Fruit fly (Drosophila melanogaster) whole organism, prepupa: ENCODE data around the gene shf.
A peak's percentile ranks its signal among the peaks of the same experiment; 100 is the strongest.

Experiments
- Blimp-1 ChIP-seq: fragments of 200-800 bp; sonication (Bioruptor generic); optimal IDR thresholded peaks from 3 replicates; lab custom pipeline; 2017; ENCODE audit warnings: missing biosample characterization, missing genetic modification characterization, mild to moderate bottlenecking, moderate library complexity, missing genetic modification reagents
- CG10669 ChIP-seq: fragments of 200-800 bp; sonication (Bioruptor generic); optimal IDR thresholded peaks from 3 replicates; lab custom pipeline; 2018; ENCODE audit warnings: missing biosample characterization, mild to moderate bottlenecking, missing genetic modification characterization, moderate library complexity
- CG11294 ChIP-seq: fragments of 200-800 bp; sonication (Bioruptor generic); IDR thresholded peaks from 2 replicates; pipeline ENCODE4 v1.3.6; 2022; ENCODE audit warnings: missing biosample characterization, missing genetic modification characterization
- CG11762 ChIP-seq: fragments of 200-800 bp; sonication (Bioruptor generic); optimal IDR thresholded peaks from 3 replicates; lab custom pipeline; 2016; ENCODE audit warnings: missing biosample characterization, missing genetic modification characterization; ENCODE audit not compliant: insufficient read depth
- CG15336 ChIP-seq: fragments of 200-800 bp; sonication (Bioruptor generic); IDR thresholded peaks from 2 replicates; pipeline ENCODE4 v1.3.6; 2022; ENCODE audit warnings: missing biosample characterization, missing genetic modification characterization
- CG1621 ChIP-seq: fragments of 200-800 bp; sonication (Bioruptor generic); optimal IDR thresholded peaks from 3 replicates; lab custom pipeline; 2018; ENCODE audit warnings: missing biosample characterization, mild to moderate bottlenecking, missing genetic modification characterization
- CG16779 ChIP-seq: fragments of 200-800 bp; sonication (Bioruptor generic); optimal IDR thresholded peaks from 3 replicates; lab custom pipeline; 2017; ENCODE audit warnings: missing biosample characterization, mild to moderate bottlenecking, missing genetic modification characterization
- CG3032 ChIP-seq: fragments of 200-800 bp; optimal IDR thresholded peaks from 2 replicates; lab custom pipeline; 2019; ENCODE audit warnings: missing biosample characterization, mild to moderate bottlenecking, missing genetic modification characterization, moderate library complexity
- CG31627 ChIP-seq: fragments of 200-800 bp; sonication (Bioruptor generic); optimal IDR thresholded peaks from 3 replicates; lab custom pipeline; 2016; ENCODE audit warnings: missing biosample characterization, missing genetic modification characterization
- CG32006 ChIP-seq: fragments of 200-800 bp; sonication (Bioruptor generic); optimal IDR thresholded peaks from 3 replicates; lab custom pipeline; 2017; ENCODE audit warnings: missing biosample characterization, mild to moderate bottlenecking, missing genetic modification characterization
- CG34406 ChIP-seq: fragments of 200-800 bp; sonication (Bioruptor generic); optimal IDR thresholded peaks from 3 replicates; lab custom pipeline; 2016; ENCODE audit warnings: missing biosample characterization, missing genetic modification characterization
- CG3919 ChIP-seq: fragments of 200-800 bp; sonication (Bioruptor generic); optimal IDR thresholded peaks from 3 replicates; lab custom pipeline; 2016; ENCODE audit warnings: missing biosample characterization, missing genetic modification characterization
- CG4318 ChIP-seq: fragments of 200-800 bp; sonication (Bioruptor generic); optimal IDR thresholded peaks from 3 replicates; lab custom pipeline; 2017; ENCODE audit warnings: missing biosample characterization, mild to moderate bottlenecking, missing genetic modification characterization
- CG6163 ChIP-seq: fragments of 200-800 bp; sonication (Bioruptor generic); IDR thresholded peaks from 3 replicates; pipeline ENCODE4 v1.3.6; 2022; ENCODE audit warnings: missing biosample characterization, missing genetic modification characterization
- CG6276 ChIP-seq: fragments of 200-800 bp; sonication (Bioruptor generic); optimal IDR thresholded peaks from 2 replicates; lab custom pipeline; 2017; ENCODE audit warnings: missing biosample characterization, mild to moderate bottlenecking, missing genetic modification characterization
- CG6792 ChIP-seq: fragments of 200-800 bp; sonication (Bioruptor generic); optimal IDR thresholded peaks from 3 replicates; lab custom pipeline; 2016; ENCODE audit warnings: missing biosample characterization, missing genetic modification characterization
- CG6808 ChIP-seq: fragments of 200-800 bp; sonication (Bioruptor generic); optimal IDR thresholded peaks from 3 replicates; lab custom pipeline; 2017; ENCODE audit warnings: missing biosample characterization, missing genetic modification characterization, mild to moderate bottlenecking, moderate library complexity, missing genetic modification reagents
- CG6854 ChIP-seq: fragments of 200-800 bp; sonication (Bioruptor generic); optimal IDR thresholded peaks from 2 replicates; lab custom pipeline; 2017; ENCODE audit warnings: missing biosample characterization, mild to moderate bottlenecking, missing genetic modification characterization
- CG7368 ChIP-seq: fragments of 200-800 bp; sonication (Bioruptor generic); optimal IDR thresholded peaks from 3 replicates; lab custom pipeline; 2016; ENCODE audit warnings: missing biosample characterization, missing genetic modification characterization
- CG8119 ChIP-seq: fragments of 200-800 bp; sonication (Bioruptor generic); IDR thresholded peaks from 3 replicates; pipeline ENCODE4 v1.3.6; 2022; ENCODE audit warnings: missing biosample characterization, missing genetic modification characterization
- CG8632 ChIP-seq: fragments of 200-800 bp; sonication (Bioruptor generic); optimal IDR thresholded peaks from 3 replicates; lab custom pipeline; 2016; ENCODE audit warnings: missing biosample characterization, missing genetic modification characterization
- CG9139 ChIP-seq: fragments of 200-800 bp; sonication (Bioruptor generic); optimal IDR thresholded peaks from 3 replicates; lab custom pipeline; 2017; ENCODE audit warnings: missing biosample characterization, mild to moderate bottlenecking, missing genetic modification characterization
- Eip78C ChIP-seq: fragments of 200-800 bp; sonication (Bioruptor generic); peaks from one replicate; lab custom pipeline; 2016; ENCODE audit warnings: missing biosample characterization, missing genetic modification characterization
- Eip93F ChIP-seq: fragments of 200-800 bp; sonication (Bioruptor generic); optimal IDR thresholded peaks from 2 replicates; lab custom pipeline; 2016; ENCODE audit warnings: missing biosample characterization, mild to moderate bottlenecking, missing genetic modification characterization
- Ets21C ChIP-seq: fragments of 200-800 bp; sonication (Bioruptor generic); optimal IDR thresholded peaks from 3 replicates; lab custom pipeline; 2016; ENCODE audit warnings: missing biosample characterization, missing genetic modification characterization
- Gug ChIP-seq: fragments of 200-800 bp; sonication (Bioruptor generic); IDR thresholded peaks from 2 replicates; pipeline ENCODE4 v1.3.6; 2022; ENCODE audit warnings: missing biosample characterization, missing genetic modification characterization
- Hr38 ChIP-seq: sonication (Bioruptor generic); optimal IDR thresholded peaks from 2 replicates; lab custom pipeline; 2016; ENCODE audit warnings: missing biosample characterization, missing genetic modification characterization
- Hr4 ChIP-seq: fragments of 200-800 bp; sonication (Bioruptor generic); optimal IDR thresholded peaks from 3 replicates; lab custom pipeline; 2016; ENCODE audit warnings: missing biosample characterization, missing genetic modification characterization
- Lpt ChIP-seq: fragments of 200-800 bp; sonication (Bioruptor generic); optimal IDR thresholded peaks from 3 replicates; lab custom pipeline; 2016; ENCODE audit warnings: missing biosample characterization, missing genetic modification characterization
- Met ChIP-seq: fragments of 200-800 bp; sonication (Bioruptor generic); optimal IDR thresholded peaks from 3 replicates; lab custom pipeline; 2016; ENCODE audit warnings: missing biosample characterization, missing genetic modification characterization
- OdsH ChIP-seq: fragments of 200-800 bp; sonication (Bioruptor generic); optimal IDR thresholded peaks from 3 replicates; lab custom pipeline; 2016; ENCODE audit warnings: missing biosample characterization, missing genetic modification characterization
- Smox ChIP-seq: fragments of 200-800 bp; sonication (Bioruptor generic); optimal IDR thresholded peaks from 3 replicates; lab custom pipeline; 2016; ENCODE audit warnings: missing biosample characterization, missing genetic modification characterization
- Sox14 ChIP-seq: fragments of 200-800 bp; sonication (Bioruptor generic); optimal IDR thresholded peaks from 3 replicates; lab custom pipeline; 2016; ENCODE audit warnings: missing biosample characterization, missing genetic modification characterization
- Sox15 ChIP-seq: fragments of 200-800 bp; sonication (Bioruptor generic); optimal IDR thresholded peaks from 3 replicates; lab custom pipeline; 2016; ENCODE audit warnings: missing biosample characterization, missing genetic modification characterization
- achi ChIP-seq: fragments of 200-800 bp; sonication (Bioruptor generic); optimal IDR thresholded peaks from 3 replicates; lab custom pipeline; 2016; ENCODE audit warnings: missing biosample characterization, missing genetic modification characterization
- acj6 ChIP-seq: fragments of 200-800 bp; sonication (Bioruptor generic); optimal IDR thresholded peaks from 3 replicates; lab custom pipeline; 2016; ENCODE audit warnings: missing biosample characterization, missing genetic modification characterization
- dac ChIP-seq: fragments of 200-800 bp; sonication (Bioruptor generic); optimal IDR thresholded peaks from 2 replicates; lab custom pipeline; 2017; ENCODE audit warnings: missing biosample characterization, mild to moderate bottlenecking, missing genetic modification characterization
- dsx ChIP-seq: fragments of 200-800 bp; optimal IDR thresholded peaks from 3 replicates; lab custom pipeline; 2019; ENCODE audit warnings: missing biosample characterization, mild to moderate bottlenecking, missing genetic modification characterization, moderate library complexity; ENCODE audit not compliant: poor library complexity, severe bottlenecking
- eg ChIP-seq: fragments of 200-800 bp; sonication (Bioruptor generic); IDR thresholded peaks from 3 replicates; pipeline ENCODE4 v1.3.6; 2022; ENCODE audit warnings: missing biosample characterization, missing genetic modification characterization
- esn ChIP-seq: fragments of 200-800 bp; sonication (Bioruptor generic); optimal IDR thresholded peaks from 2 replicates; lab custom pipeline; 2016; ENCODE audit warnings: missing biosample characterization, mild to moderate bottlenecking, missing genetic modification characterization, moderate library complexity
- fd59A ChIP-seq: fragments of 200-800 bp; sonication (Bioruptor generic); optimal IDR thresholded peaks from 2 replicates; lab custom pipeline; 2017; ENCODE audit warnings: missing biosample characterization, mild to moderate bottlenecking, missing genetic modification characterization, missing genetic modification reagents
- fd85E ChIP-seq: fragments of 200-800 bp; sonication (Bioruptor generic); optimal IDR thresholded peaks from 3 replicates; lab custom pipeline; 2016; ENCODE audit warnings: missing biosample characterization, missing genetic modification characterization
- fkh ChIP-seq: fragments of 200-800 bp; sonication (Bioruptor generic); optimal IDR thresholded peaks from 3 replicates; lab custom pipeline; 2017; ENCODE audit warnings: missing biosample characterization, mild to moderate bottlenecking, missing genetic modification characterization, moderate library complexity
- lz ChIP-seq: fragments of 200-800 bp; sonication (Bioruptor generic); optimal IDR thresholded peaks from 3 replicates; lab custom pipeline; 2016; ENCODE audit warnings: missing biosample characterization, missing genetic modification characterization
- net ChIP-seq: fragments of 200-800 bp; sonication (Bioruptor generic); optimal IDR thresholded peaks from 3 replicates; lab custom pipeline; 2016; ENCODE audit warnings: missing biosample characterization, missing genetic modification characterization
- pdm3 ChIP-seq: fragments of 200-800 bp; sonication (Bioruptor generic); optimal IDR thresholded peaks from 3 replicates; lab custom pipeline; 2016; ENCODE audit warnings: missing biosample characterization, missing genetic modification characterization
- salr ChIP-seq, 2 experiments: fragments of 200-800 bp; sonication (Bioruptor generic); optimal IDR thresholded peaks; 3 replicates each; lab custom pipeline; 2016 to 2018; ENCODE audit warnings: missing biosample characterization in 2 of 2, missing genetic modification characterization in 2 of 2, mild to moderate bottlenecking in 1 of 2
- spab ChIP-seq: fragments of 200-800 bp; sonication (Bioruptor generic); optimal IDR thresholded peaks from 2 replicates; lab custom pipeline; 2017; ENCODE audit warnings: missing biosample characterization, mild to moderate bottlenecking, missing genetic modification characterization, missing genetic modification reagents
- ss ChIP-seq, 2 experiments: fragments of 200-800 bp; sonication (Bioruptor generic); optimal IDR thresholded peaks; 2 replicates in 1 of 2; 3 replicates in 1 of 2; lab custom pipeline; 2017 to 2018; ENCODE audit warnings: mild to moderate bottlenecking in 2 of 2, missing biosample characterization in 2 of 2, missing genetic modification characterization in 2 of 2, moderate library complexity in 1 of 2
- svp ChIP-seq: fragments of 200-800 bp; sonication (Bioruptor generic); peaks from one replicate; lab custom pipeline; 2016; ENCODE audit warnings: missing biosample characterization, missing genetic modification characterization
- topi ChIP-seq: fragments of 200-800 bp; sonication (Bioruptor generic); optimal IDR thresholded peaks from 3 replicates; lab custom pipeline; 2016; ENCODE audit warnings: missing biosample characterization, missing genetic modification characterization
- vri ChIP-seq: fragments of 200-800 bp; sonication (Bioruptor generic); optimal IDR thresholded peaks from 3 replicates; lab custom pipeline; 2016; ENCODE audit warnings: missing biosample characterization, mild to moderate bottlenecking, missing genetic modification characterization

Gene shf

dm6 chrX:6741184-6741586 lies 38.3 kb downstream of the shf start:
- TF ChIP-seq eg (GFP tag; lab: Robert Waterston, UW), result peak; percentile 71
- peak; percentile 38 for TF ChIP-seq topi
- TF ChIP-seq lz, result peak; percentile 43
- peak; percentile 6 for TF ChIP-seq CG34406 (GFP tag; lab: Kevin White, UChicago)
- peak; percentile 38 for TF ChIP-seq pdm3
- no peak; the same call in 1 of the 2 replicates for TF ChIP-seq CG11294 (GFP tag; lab: Robert Waterston, UW)
- TF ChIP-seq dac, result no peak
- TF ChIP-seq fd59A, result no peak
- TF ChIP-seq OdsH (GFP tag; lab: Kevin White, UChicago), result peak; percentile 11
- no peak for TF ChIP-seq Eip93F (GFP tag; lab: Kevin White, UChicago)
- TF ChIP-seq CG16779 (tag; lab: Kevin White, UChicago), result no peak
- TF ChIP-seq ss (GFP tag; optimal IDR thresholded peaks at IDR 0.05; lab: Kevin White, UChicago), result no peak
- TF ChIP-seq fd85E, result no peak
- peak; percentile 49 for TF ChIP-seq Hr4
- no peak for TF ChIP-seq salr (GFP tag; optimal IDR thresholded peaks at IDR 0.05; lab: Kevin White, UChicago)
- TF ChIP-seq CG6808 (GFP tag; lab: Kevin White, UChicago), result no peak
- TF ChIP-seq CG8632 (GFP tag; lab: Kevin White, UChicago), result peak; percentile 23
- no peak for TF ChIP-seq CG1621 (tag; lab: Kevin White, UChicago)
- peak; percentile 46; the same call in 2 of the 3 replicates for TF ChIP-seq CG8119 (GFP tag; lab: Robert Waterston, UW)
- peak; percentile 70 for TF ChIP-seq CG15336 (GFP tag; lab: Robert Waterston, UW)
- TF ChIP-seq Sox15 (GFP tag; lab: Kevin White, UChicago), result no peak
- TF ChIP-seq dsx (GFP tag; lab: Kevin White, UChicago), result no peak
- TF ChIP-seq CG3919 (GFP tag; lab: Kevin White, UChicago), result peak; percentile 25
- TF ChIP-seq Sox14 (GFP tag; lab: Kevin White, UChicago), result peak; percentile 43
- TF ChIP-seq CG6792 (GFP tag; lab: Kevin White, UChicago), result peak; percentile 27
- TF ChIP-seq CG6854 (GFP tag; lab: Kevin White, UChicago), result no peak
- TF ChIP-seq CG32006 (GFP tag; lab: Kevin White, UChicago), result peak; percentile 13
- peak; percentile 40 for TF ChIP-seq CG3032
- TF ChIP-seq CG6163 (GFP tag; lab: Robert Waterston, UW), result peak; percentile 60; the same call in 2 of the 3 replicates
- peak; percentile 41 for TF ChIP-seq esn
- TF ChIP-seq CG11762, result peak; percentile 8
- peak; percentile 40 for TF ChIP-seq Smox (GFP tag; lab: Kevin White, UChicago)
- TF ChIP-seq Blimp-1 (GFP tag; lab: Kevin White, UChicago), result no peak
- TF ChIP-seq Lpt (GFP tag; lab: Kevin White, UChicago), result no peak
- no peak for TF ChIP-seq Hr38 (GFP tag; lab: Kevin White, UChicago)
- peak; percentile 19 for TF ChIP-seq Met (GFP tag; lab: Kevin White, UChicago)
- peak; percentile 7 for TF ChIP-seq net (GFP tag; lab: Kevin White, UChicago)
- TF ChIP-seq CG10669 (GFP tag; lab: Kevin White, UChicago), result peak; percentile 10
- TF ChIP-seq svp (GFP tag; lab: Kevin White, UChicago), result peak; percentile 76
- TF ChIP-seq fkh (GFP tag; lab: Kevin White, UChicago), result no peak
- TF ChIP-seq CG4318 (GFP tag; lab: Kevin White, UChicago), result no peak
- TF ChIP-seq CG9139 (GFP tag; lab: Kevin White, UChicago), result no peak
- peak; percentile 40 for TF ChIP-seq achi
- TF ChIP-seq CG6276 (GFP tag; lab: Kevin White, UChicago), result no peak
- peak; percentile 33 for TF ChIP-seq CG31627
- no peak for TF ChIP-seq CG7368 (GFP tag; lab: Kevin White, UChicago)
- peak; percentile 39; the same call in 1 of the 2 replicates for TF ChIP-seq Gug (GFP tag; lab: Robert Waterston, UW)
- TF ChIP-seq vri (GFP tag; lab: Kevin White, UChicago), result peak; percentile 12
- TF ChIP-seq Eip78C, result peak; percentile 77
- TF ChIP-seq acj6 (GFP tag; lab: Kevin White, UChicago), result peak; percentile 27
- TF ChIP-seq spab (GFP tag; lab: Kevin White, UChicago), result no peak
- no peak for TF ChIP-seq Ets21C
